Worm (Caenorhabditis elegans) whole organism, L3 larva: Measurements from ENCODE around the gene Y37H2A.1.

Source experiments
- ZK546.5 ChIP-seq: sonication (generic microtip); optimal IDR thresholded peaks from 2 replicates; lab custom pipeline; 2017; ENCODE audit warnings: missing biosample characterization, missing genetic modification characterization
- ama-1 ChIP-seq: fragments of 150-350 bp; optimal IDR thresholded peaks from 2 replicates; lab custom pipeline; 2018
- ceh-16 ChIP-seq: sonication (generic microtip); optimal IDR thresholded peaks from 2 replicates; lab custom pipeline; 2017; ENCODE audit warnings: missing biosample characterization, missing genetic modification characterization
- elt-3 ChIP-seq, 3 experiments: fragments of 150-350 bp in 1 of 3; sonication (generic microtip) in 2 of 3; optimal IDR thresholded peaks; 2 replicates in 2 of 3; 4 replicates in 1 of 3; lab custom pipeline; 2014 to 2017; ENCODE audit warnings: missing biosample characterization in 3 of 3, missing genetic modification characterization in 3 of 3
- nfya-1 ChIP-seq: sonication (generic microtip); optimal IDR thresholded peaks from 2 replicates; lab custom pipeline; 2017; ENCODE audit warnings: missing genetic modification characterization, mild to moderate bottlenecking, missing compliant biosample characterization, antibody characterized with exemption, moderate library complexity; ENCODE audit not compliant: insufficient read depth
- sea-2 ChIP-seq: fragments of 150-350 bp; sonication (generic microtip); optimal IDR thresholded peaks from 4 replicates; lab custom pipeline; 2014; ENCODE audit warnings: missing biosample characterization, missing genetic modification reagents, missing genetic modification characterization
- snpc-4 ChIP-seq: fragments of 150-350 bp; optimal IDR thresholded peaks from 2 replicates; lab custom pipeline; 2014; ENCODE audit warnings: missing biosample characterization, missing genetic modification characterization
- zag-1 ChIP-seq: fragments of 150-350 bp; optimal IDR thresholded peaks from 2 replicates; lab custom pipeline; 2014; ENCODE audit warnings: missing biosample characterization, missing genetic modification characterization

ce11 chrV:18161228-18161627 lies 53.2 kb downstream of the Y37H2A.1 start, which contains the start of gene C14A6.13:
- TF ChIP-seq elt-3 (tag; optimal IDR thresholded peaks at IDR 0.05; lab: Kevin White, UChicago): no peak
- no peak for TF ChIP-seq nfya-1 (tag; lab: Kevin White, UChicago)
- no peak for TF ChIP-seq ceh-16 (tag; lab: Kevin White, UChicago)
- no peak for TF ChIP-seq zag-1
- no peak for TF ChIP-seq ama-1 (lab: Kevin White, UChicago)
- TF ChIP-seq snpc-4 (tag; lab: Kevin White, UChicago): no peak
- TF ChIP-seq sea-2 (GFP tag; lab: Kevin White, UChicago): no peak
- TF ChIP-seq ZK546.5: no peak
